Fruit fly (Drosophila melanogaster) whole organism, embryonic: ENCODE results near the gene CG42764.

Source experiments
- Aef1 ChIP-seq: fragments of 200-800 bp; sonication (Bioruptor generic); IDR thresholded peaks from 3 replicates; pipeline ENCODE4 v1.3.6; 2022; ENCODE audit warnings: missing biosample characterization, missing genetic modification characterization
- Asciz ChIP-seq: fragments of 200-800 bp; sonication (Bioruptor generic); optimal IDR thresholded peaks from 2 replicates; lab custom pipeline; 2017; ENCODE audit warnings: missing biosample characterization, mild to moderate bottlenecking, missing genetic modification characterization, missing genetic modification reagents
- Atf3 ChIP-seq: fragments of 200-800 bp; sonication (Bioruptor generic); optimal IDR thresholded peaks from 3 replicates; lab custom pipeline; 2016; ENCODE audit warnings: missing biosample characterization, missing genetic modification characterization
- C15 ChIP-seq: fragments of 200-800 bp; sonication (Bioruptor generic); IDR thresholded peaks from 3 replicates; pipeline ENCODE4 v1.3.6; 2022; ENCODE audit warnings: missing biosample characterization, missing genetic modification characterization
- CG11723 ChIP-seq: fragments of 200-800 bp; sonication (Bioruptor generic); optimal IDR thresholded peaks from 2 replicates; lab custom pipeline; 2017; ENCODE audit warnings: missing biosample characterization, mild to moderate bottlenecking, missing genetic modification characterization
- CG12299 ChIP-seq: fragments of 200-800 bp; sonication (Bioruptor generic); optimal IDR thresholded peaks from 2 replicates; lab custom pipeline; 2018; ENCODE audit warnings: missing biosample characterization, mild to moderate bottlenecking, missing genetic modification characterization
- CG13775 ChIP-seq: fragments of 200-800 bp; sonication (Bioruptor generic); optimal IDR thresholded peaks from 3 replicates; lab custom pipeline; 2017; ENCODE audit warnings: missing biosample characterization, mild to moderate bottlenecking, missing genetic modification characterization
- CG15269 ChIP-seq: fragments of 200-800 bp; sonication (Bioruptor generic); optimal IDR thresholded peaks from 2 replicates; lab custom pipeline; 2018; ENCODE audit warnings: missing biosample characterization, mild to moderate bottlenecking, missing genetic modification characterization, moderate library complexity
- CG15514 ChIP-seq: fragments of 200-800 bp; sonication (Bioruptor generic); optimal IDR thresholded peaks from 3 replicates; lab custom pipeline; 2017; ENCODE audit warnings: missing biosample characterization, missing genetic modification characterization, mild to moderate bottlenecking, moderate library complexity, missing genetic modification reagents
- CG17361 ChIP-seq: fragments of 200-800 bp; sonication (Bioruptor generic); IDR thresholded peaks from 3 replicates; pipeline ENCODE4 v1.3.6; 2022; ENCODE audit warnings: missing biosample characterization, missing genetic modification characterization
- CG17385 ChIP-seq: fragments of 200-800 bp; sonication (Bioruptor generic); optimal IDR thresholded peaks from 3 replicates; lab custom pipeline; 2018; ENCODE audit warnings: missing biosample characterization, mild to moderate bottlenecking, missing genetic modification characterization
- CG2116 ChIP-seq: fragments of 200-800 bp; sonication (Bioruptor generic); optimal IDR thresholded peaks from 3 replicates; lab custom pipeline; 2018; ENCODE audit warnings: missing biosample characterization, mild to moderate bottlenecking, missing genetic modification characterization
- CG2875 ChIP-seq: fragments of 200-800 bp; sonication (Bioruptor generic); optimal IDR thresholded peaks from 2 replicates; lab custom pipeline; 2017; ENCODE audit warnings: missing biosample characterization, mild to moderate bottlenecking, missing genetic modification characterization, missing genetic modification reagents
- CG30431 ChIP-seq: fragments of 200-800 bp; sonication (Bioruptor generic); optimal IDR thresholded peaks from 2 replicates; lab custom pipeline; 2017; ENCODE audit warnings: missing biosample characterization, missing genetic modification characterization
- CG3163 ChIP-seq: fragments of 200-800 bp; sonication (Bioruptor generic); optimal IDR thresholded peaks from 3 replicates; lab custom pipeline; 2016; ENCODE audit warnings: missing biosample characterization, missing genetic modification characterization
- CG32767 ChIP-seq: fragments of 200-800 bp; sonication (Bioruptor generic); IDR thresholded peaks from 2 replicates; pipeline ENCODE4 v1.3.6; 2022; ENCODE audit warnings: missing biosample characterization, missing genetic modification characterization
- CG34224 ChIP-seq: fragments of 200-800 bp; sonication (Bioruptor generic); IDR thresholded peaks from 3 replicates; pipeline ENCODE4 v1.3.6; 2022; ENCODE audit warnings: missing biosample characterization, missing genetic modification characterization; ENCODE audit not compliant: partially characterized antibody
- CG3838 ChIP-seq: fragments of 200-800 bp; sonication (Bioruptor generic); optimal IDR thresholded peaks from 3 replicates; lab custom pipeline; 2016; ENCODE audit warnings: missing biosample characterization, missing genetic modification characterization
- CG5180 ChIP-seq: fragments of 200-800 bp; sonication (Bioruptor generic); optimal IDR thresholded peaks from 3 replicates; lab custom pipeline; 2017; ENCODE audit warnings: missing biosample characterization, missing genetic modification characterization, mild to moderate bottlenecking, moderate library complexity, missing genetic modification reagents
- CG6175 ChIP-seq: fragments of 200-800 bp; sonication (Bioruptor generic); IDR thresholded peaks from 3 replicates; pipeline ENCODE4 v1.3.6; 2022; ENCODE audit warnings: missing biosample characterization, missing genetic modification characterization
- CG7556 ChIP-seq: fragments of 200-800 bp; sonication (Bioruptor generic); optimal IDR thresholded peaks from 2 replicates; lab custom pipeline; 2017; ENCODE audit warnings: missing biosample characterization, mild to moderate bottlenecking, missing genetic modification characterization
- CG7963 ChIP-seq: fragments of 200-800 bp; sonication (Bioruptor generic); IDR thresholded peaks from 3 replicates; pipeline ENCODE4 v1.3.6; 2022; ENCODE audit warnings: missing biosample characterization, missing genetic modification characterization; ENCODE audit not compliant: partially characterized antibody
- CG9797 ChIP-seq: fragments of 200-800 bp; sonication (Bioruptor generic); optimal IDR thresholded peaks from 3 replicates; lab custom pipeline; 2018; ENCODE audit warnings: missing biosample characterization, mild to moderate bottlenecking, missing genetic modification characterization
- CTCF ChIP-seq: fragments of 200-800 bp; sonication (Bioruptor generic); optimal IDR thresholded peaks from 2 replicates; lab custom pipeline; 2017; ENCODE audit warnings: missing biosample characterization, mild to moderate bottlenecking, missing genetic modification characterization, moderate library complexity
- CoRest ChIP-seq: fragments of 200-800 bp; sonication (Bioruptor generic); optimal IDR thresholded peaks from 3 replicates; lab custom pipeline; 2018; ENCODE audit warnings: missing biosample characterization, mild to moderate bottlenecking, missing genetic modification characterization, moderate library complexity
- D19B ChIP-seq: fragments of 200-800 bp; sonication (Bioruptor generic); optimal IDR thresholded peaks from 2 replicates; lab custom pipeline; 2017; ENCODE audit warnings: missing biosample characterization, mild to moderate bottlenecking, missing genetic modification characterization
- Dad ChIP-seq: fragments of 200-800 bp; sonication (Bioruptor generic); optimal IDR thresholded peaks from 3 replicates; lab custom pipeline; 2016; ENCODE audit warnings: missing biosample characterization, missing genetic modification characterization
- Dbx ChIP-seq: fragments of 200-800 bp; sonication (Bioruptor generic); IDR thresholded peaks from 3 replicates; pipeline ENCODE4 v1.3.6; 2022; ENCODE audit warnings: missing biosample characterization, missing genetic modification characterization
- Fer1 ChIP-seq: fragments of 200-800 bp; sonication (Bioruptor generic); optimal IDR thresholded peaks from 2 replicates; lab custom pipeline; 2017; ENCODE audit warnings: missing biosample characterization, mild to moderate bottlenecking, missing genetic modification characterization
- Fer2 ChIP-seq: fragments of 200-800 bp; sonication (Bioruptor generic); optimal IDR thresholded peaks from 2 replicates; lab custom pipeline; 2018; ENCODE audit warnings: missing biosample characterization, mild to moderate bottlenecking, missing genetic modification characterization, moderate library complexity
- HLH4C ChIP-seq: fragments of 200-800 bp; sonication (Bioruptor generic); IDR thresholded peaks from 3 replicates; pipeline ENCODE4 v1.3.6; 2022; ENCODE audit warnings: missing biosample characterization, missing genetic modification characterization; ENCODE audit not compliant: partially characterized antibody
- Hr78 ChIP-seq, 2 experiments: fragments of 200-800 bp in 1 of 2; fragments of >200 bp in 1 of 2; sonication (Bioruptor generic) in 1 of 2; optimal IDR thresholded peaks; 2 replicates each; lab custom pipeline; 2017 to 2019; ENCODE audit warnings: missing biosample characterization in 2 of 2, missing genetic modification characterization in 2 of 2, mild to moderate bottlenecking in 1 of 2, moderate library complexity in 1 of 2
- Myb ChIP-seq: fragments of 200-800 bp; sonication (Bioruptor generic); optimal IDR thresholded peaks from 2 replicates; lab custom pipeline; 2016; ENCODE audit warnings: missing biosample characterization, missing genetic modification characterization
- NFAT ChIP-seq: fragments of 200-800 bp; sonication (Bioruptor generic); IDR thresholded peaks from 2 replicates; pipeline ENCODE4 v1.3.6; 2022; ENCODE audit warnings: missing biosample characterization, missing genetic modification characterization
- Nf-YB ChIP-seq: fragments of 200-800 bp; sonication (Bioruptor generic); optimal IDR thresholded peaks from 3 replicates; lab custom pipeline; 2019; ENCODE audit warnings: missing biosample characterization, mild to moderate bottlenecking, missing genetic modification characterization, moderate library complexity
- PHDP ChIP-seq: fragments of 200-800 bp; sonication (Bioruptor generic); optimal IDR thresholded peaks from 3 replicates; lab custom pipeline; 2018; ENCODE audit warnings: missing biosample characterization, mild to moderate bottlenecking, missing genetic modification characterization, moderate library complexity
- Six4 ChIP-seq: fragments of 200-800 bp; sonication (Bioruptor generic); optimal IDR thresholded peaks from 2 replicates; lab custom pipeline; 2016; ENCODE audit warnings: missing biosample characterization, missing genetic modification characterization
- dpn ChIP-seq, 2 experiments: fragments of 200-800 bp; sonication (Bioruptor generic); optimal IDR thresholded peaks; 3 replicates each; lab custom pipeline; 2016; ENCODE audit warnings: missing biosample characterization in 2 of 2, missing genetic modification characterization in 2 of 2
- fd96Cb ChIP-seq: fragments of 200-800 bp; sonication (Bioruptor generic); optimal IDR thresholded peaks from 2 replicates; lab custom pipeline; 2018; ENCODE audit warnings: missing biosample characterization, mild to moderate bottlenecking, missing genetic modification characterization, moderate library complexity
- fu2 ChIP-seq: fragments of 200-800 bp; sonication (Bioruptor generic); optimal IDR thresholded peaks from 2 replicates; lab custom pipeline; 2016; ENCODE audit warnings: missing biosample characterization, missing genetic modification characterization
- jing ChIP-seq: fragments of 200-800 bp; sonication (Bioruptor generic); optimal IDR thresholded peaks from 2 replicates; lab custom pipeline; 2018; ENCODE audit warnings: missing biosample characterization, mild to moderate bottlenecking, missing genetic modification characterization
- nau ChIP-seq: fragments of 200-800 bp; sonication (Bioruptor generic); optimal IDR thresholded peaks from 3 replicates; lab custom pipeline; 2017; ENCODE audit warnings: missing biosample characterization, mild to moderate bottlenecking, missing genetic modification characterization, missing genetic modification reagents
- odd ChIP-seq: fragments of 200-800 bp; sonication (Bioruptor generic); optimal IDR thresholded peaks from 2 replicates; lab custom pipeline; 2017; ENCODE audit warnings: missing biosample characterization, mild to moderate bottlenecking, missing genetic modification characterization
- pros ChIP-seq: fragments of 200-800 bp; sonication (Bioruptor generic); optimal IDR thresholded peaks from 3 replicates; lab custom pipeline; 2019; ENCODE audit warnings: missing biosample characterization, mild to moderate bottlenecking, missing genetic modification characterization, moderate library complexity
- ro ChIP-seq: fragments of 200-800 bp; sonication (Bioruptor generic); IDR thresholded peaks from 2 replicates; pipeline ENCODE4 v1.3.6; 2022; ENCODE audit warnings: missing biosample characterization, missing genetic modification characterization
- tin ChIP-seq: fragments of 200-800 bp; sonication (Bioruptor generic); optimal IDR thresholded peaks from 3 replicates; lab custom pipeline; 2016; ENCODE audit warnings: missing biosample characterization, missing genetic modification characterization
- tx ChIP-seq: fragments of 200-800 bp; sonication (Bioruptor generic); optimal IDR thresholded peaks from 2 replicates; lab custom pipeline; 2016; ENCODE audit warnings: missing biosample characterization, missing genetic modification characterization
- vvl ChIP-seq: fragments of 200-800 bp; sonication (Bioruptor generic); IDR thresholded peaks from 2 replicates; pipeline ENCODE4 v1.3.6; 2022; ENCODE audit warnings: missing biosample characterization, missing genetic modification characterization
- wor ChIP-seq: fragments of 200-800 bp; sonication (Bioruptor generic); IDR thresholded peaks from 2 replicates; pipeline ENCODE4 v1.3.6; 2022; ENCODE audit warnings: missing biosample characterization, missing genetic modification characterization

Gene CG42764

DNA sequence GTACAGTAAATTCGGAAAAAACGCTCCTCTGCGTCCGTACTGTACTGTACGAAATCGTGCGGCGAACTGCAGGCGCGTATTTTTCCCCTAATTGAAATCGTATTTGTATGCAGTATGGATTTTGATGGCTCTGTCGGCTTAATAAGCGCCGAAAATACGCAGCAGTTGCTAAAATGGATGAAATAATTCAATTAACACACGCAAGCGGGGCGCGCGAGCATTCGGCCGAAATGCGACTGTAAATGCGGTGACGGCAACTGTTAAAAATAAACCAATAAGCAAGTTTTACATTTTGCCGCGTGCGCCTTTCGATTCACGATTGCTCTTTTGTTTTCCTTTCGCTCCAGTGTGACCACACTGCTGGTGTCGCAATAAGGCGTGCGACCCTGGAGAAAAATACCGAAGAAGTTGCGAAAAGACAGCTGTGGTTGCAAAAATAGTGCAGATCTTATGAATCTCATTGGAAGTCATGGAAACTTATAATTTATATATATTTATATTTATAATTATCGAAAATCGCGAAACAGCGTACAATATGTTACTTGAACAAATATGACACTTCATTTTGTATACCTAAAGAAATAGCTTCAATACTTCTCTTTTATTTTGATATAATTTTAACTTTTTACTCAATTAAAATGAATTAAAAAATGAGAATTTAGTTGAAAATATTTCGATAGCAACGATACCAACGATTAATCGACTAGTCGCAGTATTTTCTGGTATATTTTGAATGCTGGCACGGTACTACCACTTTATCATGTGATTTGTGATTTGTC is 7.4 kb upstream of the CG42764 start, which contains the start of the genes CG32428 and CG5969 (continued):
- TF ChIP-seq CG12299 (tag; lab: Kevin White, UChicago) (peak; percentile 19), NFAT (GFP tag; lab: Robert Waterston, UW) (peak; percentile 71), CG13775 (GFP tag; lab: Kevin White, UChicago) (peak; percentile 58), Six4 (GFP tag; lab: Kevin White, UChicago) (peak; percentile 29), CG30431 (GFP tag; lab: Kevin White, UChicago) (peak; percentile 29), CG17385 (GFP tag; lab: Kevin White, UChicago) (peak; percentile 49), Hr78 (GFP tag; optimal IDR thresholded peaks at IDR 0.05; lab: Kevin White, UChicago) (no peak), odd (GFP tag; lab: Kevin White, UChicago) (peak; percentile 15), CG3838 (no peak), Myb (GFP tag; lab: Kevin White, UChicago) (no peak), fd96Cb (peak; percentile 51), jing (GFP tag; lab: Kevin White, UChicago) (no peak), pros (no peak), CG7963 (GFP tag; lab: Robert Waterston, UW) (no peak), fu2 (GFP tag; lab: Kevin White, UChicago) (no peak), CG32767 (GFP tag; lab: Robert Waterston, UW) (no peak), Aef1 (GFP tag; lab: Robert Waterston, UW) (peak; percentile 68), C15 (GFP tag; lab: Robert Waterston, UW) (no peak), Fer2 (tag; lab: Kevin White, UChicago) (peak; percentile 52), CG2875 (no peak), CG2116 (GFP tag; lab: Kevin White, UChicago) (peak; percentile 76), PHDP (tag; lab: Kevin White, UChicago) (peak; percentile 64), CG11723 (no peak), CG17361 (GFP tag; lab: Robert Waterston, UW) (peak; percentile 80; the same call in 2 of the 3 replicates), nau (GFP tag; lab: Kevin White, UChicago) (no peak), Atf3 (GFP tag; lab: Kevin White, UChicago) (no peak), dpn (GFP tag; optimal IDR thresholded peaks at IDR 0.05; lab: Kevin White, UChicago) (peak; percentile 47 to 59), tx (no peak), CG15269 (tag; lab: Kevin White, UChicago) (peak; percentile 70), vvl (peak; percentile 72), Asciz (GFP tag; lab: Kevin White, UChicago) (no peak), HLH4C (GFP tag; lab: Robert Waterston, UW) (0 out of 3 replicates have a peak, but pooled peaks have one; percentile 8), Dbx (GFP tag; lab: Robert Waterston, UW) (peak; percentile 73; the same call in 2 of the 3 replicates), CTCF (no peak), CG6175 (GFP tag; lab: Robert Waterston, UW) (no peak), CG3163 (GFP tag; lab: Kevin White, UChicago) (no peak), CG7556 (peak; percentile 45), CG15514 (GFP tag; lab: Kevin White, UChicago) (peak; percentile 55), CG9797 (GFP tag; lab: Kevin White, UChicago) (peak; percentile 84), Nf-YB (GFP tag; lab: Kevin White, UChicago) (peak; percentile 58), Fer1 (GFP tag; lab: Kevin White, UChicago) (peak; percentile 3), CG5180 (GFP tag; lab: Kevin White, UChicago) (no peak), CG34224 (GFP tag; lab: Robert Waterston, UW) (no peak), wor (GFP tag; lab: Robert Waterston, UW) (no peak), D19B (GFP tag; lab: Kevin White, UChicago) (peak; percentile 24), Dad (GFP tag; lab: Kevin White, UChicago) (no peak), CoRest (tag; lab: Kevin White, UChicago) (peak; percentile 79), tin (no peak), ro (GFP tag; lab: Robert Waterston, UW) (no peak)
